Fruit fly (Drosophila melanogaster): ENCODE measurements around the gene Sec71.

The Sec71 gene

DNA sequence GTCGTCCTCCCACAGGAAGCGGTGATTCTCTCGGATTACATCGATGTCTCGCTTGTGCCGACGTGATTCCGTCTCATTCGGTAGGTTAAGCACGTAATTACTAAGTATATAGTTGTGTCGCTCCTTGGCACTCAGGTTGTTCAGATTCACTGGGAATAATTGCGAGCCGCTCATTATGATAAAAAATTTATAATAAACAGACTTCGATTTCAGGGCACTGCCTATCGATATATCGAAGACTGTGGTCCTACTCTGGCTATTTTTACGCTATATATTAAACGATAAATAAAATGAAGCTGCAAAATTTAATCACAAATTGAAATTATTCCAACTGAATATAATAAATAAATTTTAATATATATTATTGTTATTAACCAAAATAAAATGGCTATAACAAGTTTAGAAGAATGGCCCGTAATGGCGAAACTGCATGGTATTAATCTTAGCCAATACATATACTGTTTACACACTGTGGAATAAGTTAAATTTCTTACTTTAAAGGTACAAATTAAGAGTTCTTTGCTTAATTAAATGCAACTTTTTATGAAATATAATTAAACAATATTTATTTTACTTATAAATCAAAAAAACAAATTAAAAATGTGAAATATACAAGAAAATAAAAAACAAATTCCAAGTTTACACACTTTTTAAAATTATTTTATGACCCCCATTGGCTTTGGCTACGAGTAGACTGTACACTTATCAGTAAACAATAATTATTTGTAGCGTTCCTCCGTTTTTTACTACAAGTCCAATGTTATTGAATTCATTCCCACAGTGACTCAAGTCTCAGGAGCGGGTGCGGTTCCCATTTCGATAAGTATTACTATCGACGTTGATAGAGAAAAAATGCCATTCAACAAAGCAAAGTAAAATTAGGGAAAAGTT lies 9.8 kb upstream of the Sec71 start, which contains the start of gene Eato (continued):
- TF ChIP-seq tna (GFP tag; IDR thresholded peaks at IDR 0.05; ENCODE audit: partially characterized antibody) (no peak), knrl (GFP tag; IDR thresholded peaks at IDR 0.05; ENCODE audit: partially characterized antibody) (peak; percentile 38; the same call in 2 of the 3 replicates), CG7357 (GFP tag; IDR thresholded peaks at IDR 0.05) (peak; percentile 70), CG33557 (GFP tag; optimal IDR thresholded peaks at IDR 0.05) (peak; percentile 8), BEAF-32 (GFP tag; optimal IDR thresholded peaks at IDR 0.05) (peak; percentile 66), slou (GFP tag; optimal IDR thresholded peaks at IDR 0.05) (no peak), bbx (GFP tag; IDR thresholded peaks at IDR 0.05; ENCODE audit: partially characterized antibody) (peak; percentile 60), MBD-R2 (GFP tag; IDR thresholded peaks at IDR 0.05) (peak; percentile 71), unpg (GFP tag; optimal IDR thresholded peaks at IDR 0.05) (no peak), Sry-δ (GFP tag; optimal IDR thresholded peaks at IDR 0.05) (peak; percentile 47), Max (GFP tag; optimal IDR thresholded peaks at IDR 0.05) (no peak), Myb (GFP tag; optimal IDR thresholded peaks at IDR 0.05) (no peak), HLH3B (GFP tag; IDR thresholded peaks at IDR 0.05) (no peak), Hand (GFP tag; optimal IDR thresholded peaks at IDR 0.05) (no peak), row (GFP tag; IDR thresholded peaks at IDR 0.05) (peak; percentile 73), CG43689 (GFP tag; IDR thresholded peaks at IDR 0.05) (no peak), zfh2 (GFP tag; optimal IDR thresholded peaks at IDR 0.05) (peak; percentile 24), slp2 (GFP tag; optimal IDR thresholded peaks at IDR 0.05) (no peak), Sry-β (GFP tag; optimal IDR thresholded peaks at IDR 0.05) (peak; percentile 81), CG7372 (GFP tag; IDR thresholded peaks at IDR 0.05) (no peak), CG13287 (GFP tag; IDR thresholded peaks at IDR 0.05; ENCODE audit: partially characterized antibody) (peak; percentile 72), yki (optimal IDR thresholded peaks at IDR 0.05) (no peak), vnd (GFP tag; IDR thresholded peaks at IDR 0.05; ENCODE audit: partially characterized antibody) (peak; percentile 38; the same call in 1 of the 3 replicates), HLH4C (GFP tag; IDR thresholded peaks at IDR 0.05; ENCODE audit: partially characterized antibody) (peak; percentile 46; the same call in 1 of the 3 replicates), CG30431 (GFP tag; optimal IDR thresholded peaks at IDR 0.05) (no peak), CG15514 (GFP tag; optimal IDR thresholded peaks at IDR 0.05) (peak; percentile 62), CG16813 (GFP tag; IDR thresholded peaks at IDR 0.05; ENCODE audit: partially characterized antibody) (peak; percentile 55), Dref (GFP tag; IDR thresholded peaks at IDR 0.05) (peak; percentile 77), H2.0 (GFP tag; IDR thresholded peaks at IDR 0.05) (no peak), pzg (GFP tag; optimal IDR thresholded peaks at IDR 0.05) (peak; percentile 20), stc (GFP tag; IDR thresholded peaks at IDR 0.05) (no peak), CG2116 (GFP tag; optimal IDR thresholded peaks at IDR 0.05) (peak; percentile 34), tgo (GFP tag; IDR thresholded peaks at IDR 0.05) (no peak), wor (GFP tag; IDR thresholded peaks at IDR 0.05) (no peak), ci (GFP tag; IDR thresholded peaks at IDR 0.05) (no peak), lmd (GFP tag; IDR thresholded peaks at IDR 0.05) (0 out of 2 replicates have a peak, but pooled peaks have one; percentile 13), seq (GFP tag; IDR thresholded peaks at IDR 0.05) (no peak), CG17802 (tag; optimal IDR thresholded peaks at IDR 0.05) (peak; percentile 35), shn (GFP tag; optimal IDR thresholded peaks at IDR 0.05) (peak; percentile 23), CG10565 (GFP tag; optimal IDR thresholded peaks at IDR 0.05) (no peak), gcm2 (GFP tag; optimal IDR thresholded peaks at IDR 0.05) (no peak), CG9932 (GFP tag; IDR thresholded peaks at IDR 0.05) (peak; percentile 57; the same call in 1 of the 2 replicates), CG2120 (GFP tag; optimal IDR thresholded peaks at IDR 0.05) (peak; percentile 7), CG12659 (GFP tag; optimal IDR thresholded peaks at IDR 0.05) (peak; percentile 35), CG17359 (tag; optimal IDR thresholded peaks at IDR 0.05) (no peak), CG14667 (GFP tag; IDR thresholded peaks at IDR 0.05) (no peak), CG11085 (GFP tag; IDR thresholded peaks at IDR 0.05) (no peak), E2f2 (GFP tag; IDR thresholded peaks at IDR 0.05) (0 out of 2 replicates have a peak, but pooled peaks have one; percentile 6), sens (GFP tag) (peak; percentile 64)

All from whole organism, embryonic.